Worm (Caenorhabditis elegans): ENCODE data around the gene mrpl-44.

ce11 chrIII:9118314-9118850, 29.2 kb upstream of the mrpl-44 start, which contains the start of gene grl-11:
- TF ChIP-seq ces-1 (GFP tag; optimal IDR thresholded peaks at IDR 0.05) = no peak
- no peak for TF ChIP-seq unc-39 (tag; optimal IDR thresholded peaks at IDR 0.05)
- no peak for TF ChIP-seq lin-13 (tag; optimal IDR thresholded peaks at IDR 0.05)
- no peak for TF ChIP-seq sem-2 (GFP tag; optimal IDR thresholded peaks at IDR 0.05)
- TF ChIP-seq nhr-28 (tag; optimal IDR thresholded peaks at IDR 0.05) = no peak
- TF ChIP-seq snpc-4 (tag; optimal IDR thresholded peaks at IDR 0.05) = no peak
- TF ChIP-seq nhr-76 (tag; optimal IDR thresholded peaks at IDR 0.05) = no peak
